Worm (Caenorhabditis elegans) whole organism, early embryonic: Measurements from ENCODE around the gene M02F4.1.

Experiments
- F13C5.2 ChIP-seq: sonication (generic microtip); optimal IDR thresholded peaks from 2 replicates; lab custom pipeline; 2017; ENCODE audit warnings: mild to moderate bottlenecking, missing genetic modification characterization, inconsistent platforms, missing compliant biosample characterization
- aly-1 ChIP-seq: sonication (generic microtip); optimal IDR thresholded peaks from 2 replicates; lab custom pipeline; 2016; ENCODE audit warnings: missing genetic modification characterization, missing compliant biosample characterization
- ama-1 ChIP-seq: fragments of 150-350 bp; optimal IDR thresholded peaks from 2 replicates; lab custom pipeline; 2014
- ceh-36 ChIP-seq: sonication (generic microtip); optimal IDR thresholded peaks from 2 replicates; lab custom pipeline; 2016; ENCODE audit warnings: missing genetic modification characterization, inconsistent platforms, missing compliant biosample characterization
- flt-1 ChIP-seq: fragments of 200-800 bp; sonication (Bioruptor generic); IDR thresholded peaks from 2 replicates; pipeline ENCODE4 v1.3.6; 2022; ENCODE audit warnings: missing genetic modification characterization, missing compliant biosample characterization
- hmbx-1 ChIP-seq: sonication (generic microtip); optimal IDR thresholded peaks from 2 replicates; lab custom pipeline; 2016; ENCODE audit warnings: mild to moderate bottlenecking, missing genetic modification characterization, missing compliant biosample characterization
- hmg-4 ChIP-seq: fragments of 200-800 bp; sonication (Bioruptor generic); optimal IDR thresholded peaks from 2 replicates; lab custom pipeline; 2018; ENCODE audit warnings: mild to moderate bottlenecking, missing genetic modification characterization, missing compliant biosample characterization
- hnd-1 ChIP-seq: sonication (generic microtip); optimal IDR thresholded peaks from 2 replicates; lab custom pipeline; 2016; ENCODE audit warnings: missing genetic modification characterization, missing compliant biosample characterization
- pes-1 ChIP-seq: fragments of 200-800 bp; sonication (Bioruptor generic); IDR thresholded peaks from 2 replicates; pipeline ENCODE4 v1.3.6; 2022; ENCODE audit warnings: missing genetic modification reagents, missing genetic modification characterization, missing compliant biosample characterization
- scrt-1 ChIP-seq: fragments of 200-800 bp; sonication (Bioruptor generic); IDR thresholded peaks from 2 replicates; pipeline ENCODE4 v1.3.6; 2022; ENCODE audit warnings: missing genetic modification characterization, missing compliant biosample characterization
- tbx-37 ChIP-seq: fragments of 200-800 bp; sonication (Bioruptor generic); conservative IDR thresholded peaks from 2 replicates; pipeline ENCODE4 v1.3.6; 2022; ENCODE audit warnings: missing genetic modification reagents, missing genetic modification characterization, missing compliant biosample characterization
- tra-4 ChIP-seq: sonication (generic microtip); optimal IDR thresholded peaks from 2 replicates; lab custom pipeline; 2017; ENCODE audit warnings: missing genetic modification characterization, missing compliant biosample characterization

The M02F4.1 gene

ce11 chrX:2981715-2982114 lies 47.2 kb downstream of the M02F4.1 start, which contains the start of gene nspg-5:
Gene nspg-5, plus strand, starts transcription at chrX:2982015.
- TF ChIP-seq aly-1 (tag; lab: Kevin White, UChicago) (no peak), ama-1 (lab: Kevin White, UChicago) (no peak), tbx-37 (no peak), pes-1 (GFP tag; lab: Robert Waterston, UW) (no peak), F13C5.2 (tag; lab: Kevin White, UChicago) (no peak), tra-4 (tag; lab: Kevin White, UChicago) (no peak), hmg-4 (GFP tag; lab: Kevin White, UChicago) (no peak), hmbx-1 (tag; lab: Kevin White, UChicago) (no peak), ceh-36 (no peak), hnd-1 (no peak), scrt-1 (GFP tag; lab: Robert Waterston, UW) (no peak)

DNA sequence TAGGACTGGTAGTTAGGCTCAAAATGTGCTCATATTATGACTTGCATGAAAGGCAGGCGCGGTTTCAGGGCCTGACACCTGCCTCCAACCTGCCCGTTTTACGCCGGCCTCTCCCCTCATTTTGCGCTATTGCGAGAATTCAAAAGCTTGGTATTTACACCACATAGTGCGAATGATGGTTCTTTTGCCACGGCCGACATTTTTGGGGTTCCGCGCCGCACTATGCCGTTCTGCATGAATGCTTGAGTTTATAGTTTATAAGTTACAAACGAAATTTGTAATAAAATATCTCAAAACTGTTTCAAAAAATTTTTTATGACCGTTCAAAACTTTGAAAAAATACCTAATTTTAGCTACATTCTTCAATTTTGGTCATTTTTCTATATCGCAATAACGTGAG lies 50.8 kb downstream of the M02F4.1 start:
- TF ChIP-seq ama-1 (lab: Kevin White, UChicago) (no peak), hmbx-1 (tag; lab: Kevin White, UChicago) (no peak), flt-1 (GFP tag; lab: Robert Waterston, UW) (no peak), F13C5.2 (tag; lab: Kevin White, UChicago) (no peak), scrt-1 (GFP tag; lab: Robert Waterston, UW) (no peak)
